Worm (Caenorhabditis elegans): ENCODE results near the gene nex-4.

- no peak for TF ChIP-seq ama-1 (optimal IDR thresholded peaks at IDR 0.05)
- no peak for TF ChIP-seq scrt-1 (GFP tag; IDR thresholded peaks at IDR 0.05)
- TF ChIP-seq flt-1 (GFP tag; IDR thresholded peaks at IDR 0.05), result no peak
- no peak for TF ChIP-seq ets-7 (tag; optimal IDR thresholded peaks at IDR 0.05)
- no peak for TF ChIP-seq hmbx-1 (tag; optimal IDR thresholded peaks at IDR 0.05)
- no peak for TF ChIP-seq hmg-4 (GFP tag; optimal IDR thresholded peaks at IDR 0.05)
- TF ChIP-seq hnd-1 (tag; optimal IDR thresholded peaks at IDR 0.05), result no peak
- no peak for TF ChIP-seq tra-4 (tag; optimal IDR thresholded peaks at IDR 0.05)
- no peak for TF ChIP-seq B0310.2 (tag; optimal IDR thresholded peaks at IDR 0.05)
- no peak for TF ChIP-seq pes-1 (GFP tag; IDR thresholded peaks at IDR 0.05)
- no peak for TF ChIP-seq tbx-11 (GFP tag; IDR thresholded peaks at IDR 0.05)
- no peak for TF ChIP-seq ceh-13 (GFP tag; optimal IDR thresholded peaks at IDR 0.05)
- TF ChIP-seq ceh-36 (tag; optimal IDR thresholded peaks at IDR 0.05), result no peak
Observed at ce11 chrV:4851969-4852368, 731 bp downstream of the nex-4 start.
